Fruit fly (Drosophila melanogaster): ENCODE measurements around the gene CG11262.

Gene CG11262

dm6 chr3L:13015823-13016465 lies 21.0 kb downstream of the CG11262 start, which contains the start of gene CG11267 (continued):
- TF ChIP-seq nmo (GFP tag; optimal IDR thresholded peaks at IDR 0.05) (peak; percentile 92), CG4617 (GFP tag; optimal IDR thresholded peaks at IDR 0.05; ENCODE audit: borderline replicate concordance) (peak; percentile 31), dmrt11E (tag; optimal IDR thresholded peaks at IDR 0.05) (peak; percentile 62), Deaf1 (tag; optimal IDR thresholded peaks at IDR 0.05) (peak; percentile 55), CG2129 (GFP tag; IDR thresholded peaks at IDR 0.05; ENCODE audit: partially characterized antibody) (no peak), tup (GFP tag; optimal IDR thresholded peaks at IDR 0.05) (peak; percentile 73), sob (GFP tag; IDR thresholded peaks at IDR 0.05) (peak; percentile 93), Hey (tag; optimal IDR thresholded peaks at IDR 0.05) (no peak), unc-4 (GFP tag; IDR thresholded peaks at IDR 0.05; ENCODE audit: partially characterized antibody) (no peak), Sox102F (GFP tag; optimal IDR thresholded peaks at IDR 0.05) (peak; percentile 82), lbe (GFP tag; optimal IDR thresholded peaks at IDR 0.05) (peak; percentile 64), Trl (optimal IDR thresholded peaks at IDR 0.05) (no peak), Trl (GFP tag; optimal IDR thresholded peaks at IDR 0.05) (peak; percentile 90), CG8281 (tag; optimal IDR thresholded peaks at IDR 0.05) (peak; percentile 70), CG3847 (GFP tag; IDR thresholded peaks at IDR 0.05) (peak; percentile 78), CG8765 (GFP tag; IDR thresholded peaks at IDR 0.05) (peak; percentile 79), B-H2 (GFP tag; optimal IDR thresholded peaks at IDR 0.05) (peak; percentile 39), CG31441 (GFP tag; IDR thresholded peaks at IDR 0.05) (peak; percentile 79), row (GFP tag; IDR thresholded peaks at IDR 0.05) (peak; percentile 78), CG10654 (GFP tag; optimal IDR thresholded peaks at IDR 0.05) (peak; percentile 86), sug (tag; optimal IDR thresholded peaks at IDR 0.05) (peak; percentile 91), ash1 (GFP tag; optimal IDR thresholded peaks at IDR 0.05) (peak; percentile 48), Oaz (GFP tag; IDR thresholded peaks at IDR 0.05) (peak; percentile 95), CG9876 (GFP tag; optimal IDR thresholded peaks at IDR 0.05) (peak; percentile 67), Drgx (GFP tag; IDR thresholded peaks at IDR 0.05) (peak; percentile 90), mirr (GFP tag; optimal IDR thresholded peaks at IDR 0.05) (peak; percentile 90), CG31365 (tag; optimal IDR thresholded peaks at IDR 0.05) (peak; percentile 69), CG12769 (tag; optimal IDR thresholded peaks at IDR 0.05) (peak; percentile 83), CG10147 (GFP tag; optimal IDR thresholded peaks at IDR 0.05) (peak; percentile 87), odd (GFP tag; optimal IDR thresholded peaks at IDR 0.05) (peak; percentile 77), Meics (GFP tag; optimal IDR thresholded peaks at IDR 0.05) (peak; percentile 90), Neu2 (GFP tag; optimal IDR thresholded peaks at IDR 0.05; ENCODE audit: borderline replicate concordance) (no peak), CG4707 (GFP tag; optimal IDR thresholded peaks at IDR 0.05) (no peak), trem (tag; optimal IDR thresholded peaks at IDR 0.05) (peak; percentile 66), Fer1 (GFP tag; optimal IDR thresholded peaks at IDR 0.05) (peak; percentile 88), gcm (GFP tag; optimal IDR thresholded peaks at IDR 0.05) (peak; percentile 73), CG4404 (GFP tag; IDR thresholded peaks at IDR 0.05) (peak; percentile 70), CG7357 (GFP tag; IDR thresholded peaks at IDR 0.05) (peak; percentile 60), ranshi (GFP tag; IDR thresholded peaks at IDR 0.05) (peak; percentile 91), seq (GFP tag; IDR thresholded peaks at IDR 0.05) (peak; percentile 82), Ssrp (tag; optimal IDR thresholded peaks at IDR 0.05) (peak; percentile 73), ERR (GFP tag; optimal IDR thresholded peaks at IDR 0.05) (peak; percentile 33), unpg (GFP tag; optimal IDR thresholded peaks at IDR 0.05) (peak; percentile 84), Max (GFP tag; optimal IDR thresholded peaks at IDR 0.05) (peak; percentile 84), hkb (optimal IDR thresholded peaks at IDR 0.05) (no peak), hkb (GFP tag; IDR thresholded peaks at IDR 0.05) (peak; percentile 94), Lim3 (GFP tag; IDR thresholded peaks at IDR 0.05) (peak; percentile 85; the same call in 1 of the 2 replicates), Fer3 (tag; optimal IDR thresholded peaks at IDR 0.05) (peak; percentile 93), PHDP (tag; optimal IDR thresholded peaks at IDR 0.05) (peak; percentile 81), pho (GFP tag; optimal IDR thresholded peaks at IDR 0.05) (peak; percentile 59)

Measured in whole organism, embryonic.